Fruit fly (Drosophila melanogaster) whole organism, prepupa: ENCODE measurements around the gene CG17834.

Experiments used
- Blimp-1 ChIP-seq: fragments of 200-800 bp; sonication (Bioruptor generic); optimal IDR thresholded peaks from 3 replicates; lab custom pipeline; 2017; ENCODE audit warnings: missing biosample characterization, missing genetic modification characterization, mild to moderate bottlenecking, moderate library complexity, missing genetic modification reagents
- CG10631 ChIP-seq: fragments of 200-800 bp; sonication (Bioruptor generic); optimal IDR thresholded peaks from 2 replicates; lab custom pipeline; 2016; ENCODE audit warnings: missing biosample characterization, missing genetic modification characterization
- CG10669 ChIP-seq: fragments of 200-800 bp; sonication (Bioruptor generic); optimal IDR thresholded peaks from 3 replicates; lab custom pipeline; 2018; ENCODE audit warnings: missing biosample characterization, mild to moderate bottlenecking, missing genetic modification characterization, moderate library complexity
- CG11294 ChIP-seq: fragments of 200-800 bp; sonication (Bioruptor generic); IDR thresholded peaks from 2 replicates; pipeline ENCODE4 v1.3.6; 2022; ENCODE audit warnings: missing biosample characterization, missing genetic modification characterization
- CG11762 ChIP-seq: fragments of 200-800 bp; sonication (Bioruptor generic); optimal IDR thresholded peaks from 3 replicates; lab custom pipeline; 2016; ENCODE audit warnings: missing biosample characterization, missing genetic modification characterization; ENCODE audit not compliant: insufficient read depth
- CG11902 ChIP-seq: fragments of 200-800 bp; sonication (Bioruptor generic); optimal IDR thresholded peaks from 3 replicates; lab custom pipeline; 2016; ENCODE audit warnings: missing biosample characterization, missing genetic modification characterization
- CG15336 ChIP-seq: fragments of 200-800 bp; sonication (Bioruptor generic); IDR thresholded peaks from 2 replicates; pipeline ENCODE4 v1.3.6; 2022; ENCODE audit warnings: missing biosample characterization, missing genetic modification characterization
- CG1621 ChIP-seq: fragments of 200-800 bp; sonication (Bioruptor generic); optimal IDR thresholded peaks from 3 replicates; lab custom pipeline; 2018; ENCODE audit warnings: missing biosample characterization, mild to moderate bottlenecking, missing genetic modification characterization
- CG32006 ChIP-seq: fragments of 200-800 bp; sonication (Bioruptor generic); optimal IDR thresholded peaks from 3 replicates; lab custom pipeline; 2017; ENCODE audit warnings: missing biosample characterization, mild to moderate bottlenecking, missing genetic modification characterization
- CG34406 ChIP-seq: fragments of 200-800 bp; sonication (Bioruptor generic); optimal IDR thresholded peaks from 3 replicates; lab custom pipeline; 2016; ENCODE audit warnings: missing biosample characterization, missing genetic modification characterization
- CG4318 ChIP-seq: fragments of 200-800 bp; sonication (Bioruptor generic); optimal IDR thresholded peaks from 3 replicates; lab custom pipeline; 2017; ENCODE audit warnings: missing biosample characterization, mild to moderate bottlenecking, missing genetic modification characterization
- CG6163 ChIP-seq: fragments of 200-800 bp; sonication (Bioruptor generic); IDR thresholded peaks from 3 replicates; pipeline ENCODE4 v1.3.6; 2022; ENCODE audit warnings: missing biosample characterization, missing genetic modification characterization
- CG6792 ChIP-seq: fragments of 200-800 bp; sonication (Bioruptor generic); optimal IDR thresholded peaks from 3 replicates; lab custom pipeline; 2016; ENCODE audit warnings: missing biosample characterization, missing genetic modification characterization
- CG6808 ChIP-seq: fragments of 200-800 bp; sonication (Bioruptor generic); optimal IDR thresholded peaks from 3 replicates; lab custom pipeline; 2017; ENCODE audit warnings: missing biosample characterization, missing genetic modification characterization, mild to moderate bottlenecking, moderate library complexity, missing genetic modification reagents
- CG6854 ChIP-seq: fragments of 200-800 bp; sonication (Bioruptor generic); optimal IDR thresholded peaks from 2 replicates; lab custom pipeline; 2017; ENCODE audit warnings: missing biosample characterization, mild to moderate bottlenecking, missing genetic modification characterization
- CG7368 ChIP-seq: fragments of 200-800 bp; sonication (Bioruptor generic); optimal IDR thresholded peaks from 3 replicates; lab custom pipeline; 2016; ENCODE audit warnings: missing biosample characterization, missing genetic modification characterization
- CG8119 ChIP-seq: fragments of 200-800 bp; sonication (Bioruptor generic); IDR thresholded peaks from 3 replicates; pipeline ENCODE4 v1.3.6; 2022; ENCODE audit warnings: missing biosample characterization, missing genetic modification characterization
- CG8319 ChIP-seq: fragments of 200-800 bp; sonication (Bioruptor generic); optimal IDR thresholded peaks from 3 replicates; lab custom pipeline; 2016; ENCODE audit warnings: missing biosample characterization, missing genetic modification characterization
- CG8632 ChIP-seq: fragments of 200-800 bp; sonication (Bioruptor generic); optimal IDR thresholded peaks from 3 replicates; lab custom pipeline; 2016; ENCODE audit warnings: missing biosample characterization, missing genetic modification characterization
- CG9139 ChIP-seq: fragments of 200-800 bp; sonication (Bioruptor generic); optimal IDR thresholded peaks from 3 replicates; lab custom pipeline; 2017; ENCODE audit warnings: missing biosample characterization, mild to moderate bottlenecking, missing genetic modification characterization
- Eip75B ChIP-seq: fragments of 200-800 bp; sonication (Bioruptor generic); optimal IDR thresholded peaks from 3 replicates; lab custom pipeline; 2016; ENCODE audit warnings: missing biosample characterization, missing genetic modification characterization
- Eip78C ChIP-seq: fragments of 200-800 bp; sonication (Bioruptor generic); peaks from one replicate; lab custom pipeline; 2016; ENCODE audit warnings: missing biosample characterization, missing genetic modification characterization
- Gug ChIP-seq: fragments of 200-800 bp; sonication (Bioruptor generic); IDR thresholded peaks from 2 replicates; pipeline ENCODE4 v1.3.6; 2022; ENCODE audit warnings: missing biosample characterization, missing genetic modification characterization
- Hr38 ChIP-seq: sonication (Bioruptor generic); optimal IDR thresholded peaks from 2 replicates; lab custom pipeline; 2016; ENCODE audit warnings: missing biosample characterization, missing genetic modification characterization
- Hr39 ChIP-seq: fragments of 200-800 bp; sonication (Bioruptor generic); optimal IDR thresholded peaks from 2 replicates; lab custom pipeline; 2016; ENCODE audit warnings: missing biosample characterization, missing genetic modification characterization
- Lpt ChIP-seq: fragments of 200-800 bp; sonication (Bioruptor generic); optimal IDR thresholded peaks from 3 replicates; lab custom pipeline; 2016; ENCODE audit warnings: missing biosample characterization, missing genetic modification characterization
- Met ChIP-seq: fragments of 200-800 bp; sonication (Bioruptor generic); optimal IDR thresholded peaks from 3 replicates; lab custom pipeline; 2016; ENCODE audit warnings: missing biosample characterization, missing genetic modification characterization
- OdsH ChIP-seq: fragments of 200-800 bp; sonication (Bioruptor generic); optimal IDR thresholded peaks from 3 replicates; lab custom pipeline; 2016; ENCODE audit warnings: missing biosample characterization, missing genetic modification characterization
- Sox102F ChIP-seq: fragments of 200-800 bp; sonication (Bioruptor generic); optimal IDR thresholded peaks from 2 replicates; lab custom pipeline; 2016; ENCODE audit warnings: missing biosample characterization, mild to moderate bottlenecking, missing genetic modification characterization
- Sox14 ChIP-seq: fragments of 200-800 bp; sonication (Bioruptor generic); optimal IDR thresholded peaks from 3 replicates; lab custom pipeline; 2016; ENCODE audit warnings: missing biosample characterization, missing genetic modification characterization
- acj6 ChIP-seq: fragments of 200-800 bp; sonication (Bioruptor generic); optimal IDR thresholded peaks from 3 replicates; lab custom pipeline; 2016; ENCODE audit warnings: missing biosample characterization, missing genetic modification characterization
- cyc ChIP-seq: fragments of 200-800 bp; sonication (Bioruptor generic); optimal IDR thresholded peaks from 3 replicates; lab custom pipeline; 2016; ENCODE audit warnings: missing biosample characterization, missing genetic modification characterization
- dac ChIP-seq: fragments of 200-800 bp; sonication (Bioruptor generic); optimal IDR thresholded peaks from 2 replicates; lab custom pipeline; 2017; ENCODE audit warnings: missing biosample characterization, mild to moderate bottlenecking, missing genetic modification characterization
- dsx ChIP-seq: fragments of 200-800 bp; optimal IDR thresholded peaks from 3 replicates; lab custom pipeline; 2019; ENCODE audit warnings: missing biosample characterization, mild to moderate bottlenecking, missing genetic modification characterization, moderate library complexity; ENCODE audit not compliant: poor library complexity, severe bottlenecking
- eg ChIP-seq: fragments of 200-800 bp; sonication (Bioruptor generic); IDR thresholded peaks from 3 replicates; pipeline ENCODE4 v1.3.6; 2022; ENCODE audit warnings: missing biosample characterization, missing genetic modification characterization
- fd59A ChIP-seq: fragments of 200-800 bp; sonication (Bioruptor generic); optimal IDR thresholded peaks from 2 replicates; lab custom pipeline; 2017; ENCODE audit warnings: missing biosample characterization, mild to moderate bottlenecking, missing genetic modification characterization, missing genetic modification reagents
- fkh ChIP-seq: fragments of 200-800 bp; sonication (Bioruptor generic); optimal IDR thresholded peaks from 3 replicates; lab custom pipeline; 2017; ENCODE audit warnings: missing biosample characterization, mild to moderate bottlenecking, missing genetic modification characterization, moderate library complexity
- lz ChIP-seq: fragments of 200-800 bp; sonication (Bioruptor generic); optimal IDR thresholded peaks from 3 replicates; lab custom pipeline; 2016; ENCODE audit warnings: missing biosample characterization, missing genetic modification characterization
- net ChIP-seq: fragments of 200-800 bp; sonication (Bioruptor generic); optimal IDR thresholded peaks from 3 replicates; lab custom pipeline; 2016; ENCODE audit warnings: missing biosample characterization, missing genetic modification characterization
- pdm3 ChIP-seq: fragments of 200-800 bp; sonication (Bioruptor generic); optimal IDR thresholded peaks from 3 replicates; lab custom pipeline; 2016; ENCODE audit warnings: missing biosample characterization, missing genetic modification characterization
- salr ChIP-seq, 2 experiments: fragments of 200-800 bp; sonication (Bioruptor generic); optimal IDR thresholded peaks; 3 replicates each; lab custom pipeline; 2016 to 2018; ENCODE audit warnings: missing biosample characterization in 2 of 2, missing genetic modification characterization in 2 of 2, mild to moderate bottlenecking in 1 of 2
- spab ChIP-seq: fragments of 200-800 bp; sonication (Bioruptor generic); optimal IDR thresholded peaks from 2 replicates; lab custom pipeline; 2017; ENCODE audit warnings: missing biosample characterization, mild to moderate bottlenecking, missing genetic modification characterization, missing genetic modification reagents
- ss ChIP-seq, 2 experiments: fragments of 200-800 bp; sonication (Bioruptor generic); optimal IDR thresholded peaks; 2 replicates in 1 of 2; 3 replicates in 1 of 2; lab custom pipeline; 2017 to 2018; ENCODE audit warnings: mild to moderate bottlenecking in 2 of 2, missing biosample characterization in 2 of 2, missing genetic modification characterization in 2 of 2, moderate library complexity in 1 of 2
- svp ChIP-seq: fragments of 200-800 bp; sonication (Bioruptor generic); peaks from one replicate; lab custom pipeline; 2016; ENCODE audit warnings: missing biosample characterization, missing genetic modification characterization
- vri ChIP-seq: fragments of 200-800 bp; sonication (Bioruptor generic); optimal IDR thresholded peaks from 3 replicates; lab custom pipeline; 2016; ENCODE audit warnings: missing biosample characterization, mild to moderate bottlenecking, missing genetic modification characterization

CG17834 gene

dm6 chr2L:8534515-8535295, 5.8 kb downstream of the CG17834 start (continued):
- TF ChIP-seq Hr38 (no peak), CG8119 (GFP tag; lab: Robert Waterston, UW) (peak; percentile 99), CG10631 (GFP tag; lab: Kevin White, UChicago) (peak; percentile 96), Met (GFP tag; lab: Kevin White, UChicago) (peak; percentile 98), Gug (GFP tag; lab: Robert Waterston, UW) (peak; percentile 95), Eip75B (peak; percentile 97), Hr39 (GFP tag; lab: Kevin White, UChicago) (peak; percentile 95), CG10669 (peak; percentile 97), Blimp-1 (peak; percentile 89), CG11902 (peak; percentile 97), fd59A (GFP tag; lab: Kevin White, UChicago) (peak; percentile 97), cyc (GFP tag; lab: Kevin White, UChicago) (peak; percentile 94)

- TF ChIP-seq lz, result peak; percentile 84
- TF ChIP-seq CG7368 (GFP tag; lab: Kevin White, UChicago), result peak; percentile 59
- TF ChIP-seq CG6163 (GFP tag; lab: Robert Waterston, UW), result peak; percentile 68
- peak; percentile 36 for TF ChIP-seq CG1621 (tag; lab: Kevin White, UChicago)
- TF ChIP-seq dsx (GFP tag; lab: Kevin White, UChicago), result peak; percentile 84
- TF ChIP-seq Eip78C (GFP tag; lab: Kevin White, UChicago), result peak; percentile 93
- TF ChIP-seq Eip75B, result peak; percentile 83
- TF ChIP-seq salr (GFP tag; optimal IDR thresholded peaks at IDR 0.05; lab: Kevin White, UChicago), result peak; percentile 53 to 95
- TF ChIP-seq Hr38, result no peak
- peak; percentile 71 for TF ChIP-seq vri (GFP tag; lab: Kevin White, UChicago)
- TF ChIP-seq CG8119 (GFP tag; lab: Robert Waterston, UW), result peak; percentile 87; the same call in 2 of the 3 replicates
- TF ChIP-seq pdm3 (GFP tag; lab: Kevin White, UChicago), result peak; percentile 77
- TF ChIP-seq dac (GFP tag; lab: Kevin White, UChicago), result peak; percentile 83
- TF ChIP-seq CG11902, result peak; percentile 86
- TF ChIP-seq CG10669, result peak; percentile 91
- TF ChIP-seq Lpt (GFP tag; lab: Kevin White, UChicago), result peak; percentile 72
- peak; percentile 89 for TF ChIP-seq Blimp-1
- TF ChIP-seq CG32006 (GFP tag; lab: Kevin White, UChicago), result peak; percentile 97
- TF ChIP-seq eg (GFP tag; lab: Robert Waterston, UW), result peak; percentile 83
- TF ChIP-seq svp (GFP tag; lab: Kevin White, UChicago), result peak; percentile 82
- TF ChIP-seq CG6854 (GFP tag; lab: Kevin White, UChicago), result peak; percentile 86
- TF ChIP-seq CG34406 (GFP tag; lab: Kevin White, UChicago), result peak; percentile 93
- peak; percentile 40 for TF ChIP-seq fkh (GFP tag; lab: Kevin White, UChicago)
- TF ChIP-seq Gug (GFP tag; lab: Robert Waterston, UW), result peak; percentile 85; the same call in 1 of the 2 replicates
- TF ChIP-seq CG6792 (GFP tag; lab: Kevin White, UChicago), result peak; percentile 90
- TF ChIP-seq CG8632 (GFP tag; lab: Kevin White, UChicago), result peak; percentile 89
- peak; percentile 67 for TF ChIP-seq Hr39 (GFP tag; lab: Kevin White, UChicago)
- peak; percentile 86 for TF ChIP-seq net (GFP tag; lab: Kevin White, UChicago)
- peak; percentile 83; the same call in 1 of the 2 replicates for TF ChIP-seq CG15336 (GFP tag; lab: Robert Waterston, UW)
- TF ChIP-seq Sox102F (GFP tag; lab: Kevin White, UChicago), result peak; percentile 83
- TF ChIP-seq CG4318 (GFP tag; lab: Kevin White, UChicago), result peak; percentile 92
- peak; percentile 87 for TF ChIP-seq CG6808 (GFP tag; lab: Kevin White, UChicago)
- TF ChIP-seq CG8319 (GFP tag; lab: Kevin White, UChicago), result peak; percentile 79
- TF ChIP-seq Sox14 (GFP tag; lab: Kevin White, UChicago), result peak; percentile 61
- peak; percentile 87 for TF ChIP-seq CG11762 (GFP tag; lab: Kevin White, UChicago)
- peak; percentile 72 for TF ChIP-seq CG9139 (GFP tag; lab: Kevin White, UChicago)
- peak; percentile 51 for TF ChIP-seq CG11294
- TF ChIP-seq spab, result peak; percentile 91
- TF ChIP-seq ss (GFP tag; optimal IDR thresholded peaks at IDR 0.05; lab: Kevin White, UChicago), result peak; percentile 81 to 90
- peak; percentile 92 for TF ChIP-seq acj6 (GFP tag; lab: Kevin White, UChicago)
- TF ChIP-seq OdsH, result peak; percentile 93
These were observed 6.6 kb downstream of the CG17834 start for dm6 chr2L:8535394-8536176.
